Fruit fly (Drosophila melanogaster) whole organism, wandering third instar larva: Measurements from ENCODE around the gene Trpml.

ENCODE experiments used
- Hr78 ChIP-seq: fragments of >200 bp; optimal IDR thresholded peaks from 2 replicates; lab custom pipeline; 2017; ENCODE audit warnings: missing biosample characterization, missing genetic modification characterization
- br ChIP-seq: fragments of 200-800 bp; sonication (Bioruptor generic); optimal IDR thresholded peaks from 2 replicates; lab custom pipeline; 2016; ENCODE audit warnings: missing biosample characterization, missing genetic modification characterization
- h ChIP-seq: fragments of 200-800 bp; sonication (Bioruptor generic); optimal IDR thresholded peaks from 3 replicates; lab custom pipeline; 2016; ENCODE audit warnings: missing biosample characterization, mild to moderate bottlenecking, missing genetic modification characterization

dm6 chr3L:19704869-19705268, 13.3 kb downstream of the Trpml start:
- no peak for TF ChIP-seq br (GFP tag; lab: Kevin White, UChicago)
- no peak for TF ChIP-seq Hr78 (GFP tag; lab: Kevin White, UChicago)
- no peak for TF ChIP-seq h (GFP tag; lab: Kevin White, UChicago)
